Worm (Caenorhabditis elegans) whole organism, late embryonic: ENCODE results near the gene folt-2.

Experiments used
- C08G9.2 ChIP-seq: sonication (generic microtip); optimal IDR thresholded peaks from 2 replicates; lab custom pipeline; 2016; ENCODE audit warnings: mild to moderate bottlenecking, missing genetic modification characterization, moderate library complexity, missing compliant biosample characterization
- C38D4.7 ChIP-seq: fragments of 200-800 bp; sonication (Bioruptor generic); optimal IDR thresholded peaks from 2 replicates; lab custom pipeline; 2018; ENCODE audit warnings: mild to moderate bottlenecking, missing genetic modification characterization, moderate library complexity, missing compliant biosample characterization
- F13H6.1 ChIP-seq: sonication (generic microtip); optimal IDR thresholded peaks from 2 replicates; lab custom pipeline; 2016; ENCODE audit warnings: missing genetic modification characterization, missing compliant biosample characterization
- T23F11.4 ChIP-seq: fragments of 200-800 bp; sonication (Bioruptor generic); optimal IDR thresholded peaks from 2 replicates; lab custom pipeline; 2018; ENCODE audit warnings: mild to moderate bottlenecking, missing genetic modification characterization, missing compliant biosample characterization
- Y22D7AL.16 ChIP-seq: sonication (generic microtip); optimal IDR thresholded peaks from 2 replicates; lab custom pipeline; 2016; ENCODE audit warnings: missing genetic modification characterization, missing compliant biosample characterization
- ahr-1 ChIP-seq: sonication (generic microtip); optimal IDR thresholded peaks from 2 replicates; lab custom pipeline; 2016; ENCODE audit warnings: missing genetic modification characterization, missing compliant biosample characterization
- ceh-2 ChIP-seq: sonication (generic microtip); optimal IDR thresholded peaks from 2 replicates; lab custom pipeline; 2016; ENCODE audit warnings: missing genotype, missing genetic modification characterization, missing compliant biosample characterization
- ceh-22 ChIP-seq: sonication (generic microtip); optimal IDR thresholded peaks from 2 replicates; lab custom pipeline; 2017; ENCODE audit warnings: missing biosample characterization, missing genetic modification characterization
- ceh-48 ChIP-seq: sonication (generic microtip); optimal IDR thresholded peaks from 2 replicates; lab custom pipeline; 2016; ENCODE audit warnings: missing genetic modification characterization, inconsistent platforms, missing compliant biosample characterization
- ceh-9 ChIP-seq: sonication (generic microtip); optimal IDR thresholded peaks from 2 replicates; lab custom pipeline; 2016; ENCODE audit warnings: mild to moderate bottlenecking, missing genetic modification characterization, inconsistent platforms, missing compliant biosample characterization
- che-1 ChIP-seq: sonication (generic microtip); optimal IDR thresholded peaks from 2 replicates; lab custom pipeline; 2016; ENCODE audit warnings: mild to moderate bottlenecking, missing genetic modification characterization, missing compliant biosample characterization
- elt-4 ChIP-seq: sonication (generic microtip); optimal IDR thresholded peaks from 2 replicates; lab custom pipeline; 2016; ENCODE audit warnings: missing genetic modification characterization, missing compliant biosample characterization
- eyg-1 ChIP-seq: sonication (generic microtip); optimal IDR thresholded peaks from 2 replicates; lab custom pipeline; 2016; ENCODE audit warnings: missing genotype, missing genetic modification characterization, missing compliant biosample characterization
- fax-1 ChIP-seq: sonication (generic microtip); optimal IDR thresholded peaks from 2 replicates; lab custom pipeline; 2016; ENCODE audit warnings: missing genotype, missing genetic modification characterization, missing compliant biosample characterization
- fkh-6 ChIP-seq: sonication (generic microtip); optimal IDR thresholded peaks from 2 replicates; lab custom pipeline; 2016; ENCODE audit warnings: missing genetic modification characterization, missing compliant biosample characterization
- gmeb-2 ChIP-seq: sonication (generic microtip); optimal IDR thresholded peaks from 2 replicates; lab custom pipeline; 2016; ENCODE audit warnings: missing genetic modification characterization, inconsistent platforms, missing compliant biosample characterization
- hlh-15 ChIP-seq: sonication (generic microtip); optimal IDR thresholded peaks from 2 replicates; lab custom pipeline; 2016; ENCODE audit warnings: missing genetic modification characterization, missing compliant biosample characterization
- hlh-30 ChIP-seq: sonication (generic microtip); optimal IDR thresholded peaks from 2 replicates; lab custom pipeline; 2017; ENCODE audit warnings: antibody characterized with exemption, missing genetic modification characterization, missing compliant biosample characterization; ENCODE audit not compliant: insufficient read depth
- lim-6 ChIP-seq: sonication (generic microtip); optimal IDR thresholded peaks from 2 replicates; lab custom pipeline; 2016; ENCODE audit warnings: missing genetic modification characterization, missing compliant biosample characterization
- lin-11 ChIP-seq: fragments of 200-800 bp; sonication (Bioruptor generic); optimal IDR thresholded peaks from 2 replicates; lab custom pipeline; 2018; ENCODE audit warnings: mild to moderate bottlenecking, missing genetic modification characterization, missing compliant biosample characterization
- mec-3 ChIP-seq: sonication (generic microtip); optimal IDR thresholded peaks from 2 replicates; lab custom pipeline; 2016; ENCODE audit warnings: borderline replicate concordance, missing genetic modification characterization, missing compliant biosample characterization
- nfya-1 ChIP-seq: sonication (generic microtip); optimal IDR thresholded peaks from 2 replicates; lab custom pipeline; 2017; ENCODE audit warnings: missing genetic modification characterization, mild to moderate bottlenecking, missing compliant biosample characterization, antibody characterized with exemption, moderate library complexity
- nhr-11 ChIP-seq: fragments of 150-350 bp; optimal IDR thresholded peaks from 2 replicates; lab custom pipeline; 2014; ENCODE audit warnings: missing biosample characterization, missing genetic modification characterization
- nhr-232 ChIP-seq: sonication (generic microtip); optimal IDR thresholded peaks from 2 replicates; lab custom pipeline; 2016; ENCODE audit warnings: missing genetic modification characterization, missing compliant biosample characterization
- pax-1 ChIP-seq: fragments of 150-350 bp; optimal IDR thresholded peaks from 2 replicates; lab custom pipeline; 2014; ENCODE audit warnings: missing biosample characterization, missing genetic modification characterization
- pqm-1 ChIP-seq: sonication (generic microtip); optimal IDR thresholded peaks from 2 replicates; lab custom pipeline; 2016; ENCODE audit warnings: missing genetic modification characterization, missing compliant biosample characterization
- pros-1 ChIP-seq: fragments of 150-350 bp; optimal IDR thresholded peaks from 2 replicates; lab custom pipeline; 2014; ENCODE audit warnings: missing biosample characterization, missing genetic modification reagents, missing genetic modification characterization
- ref-2 ChIP-seq: sonication (generic microtip); optimal IDR thresholded peaks from 2 replicates; lab custom pipeline; 2016; ENCODE audit warnings: missing genetic modification characterization, missing compliant biosample characterization
- sdc-2 ChIP-seq: sonication (generic microtip); optimal IDR thresholded peaks from 2 replicates; lab custom pipeline; 2016; ENCODE audit warnings: missing genotype, missing genetic modification characterization, missing compliant biosample characterization
- sox-2 ChIP-seq: fragments of 200-800 bp; sonication (Bioruptor generic); IDR thresholded peaks from 2 replicates; pipeline ENCODE4 v1.3.6; 2022; ENCODE audit warnings: missing genetic modification reagents, missing genetic modification characterization, missing compliant biosample characterization
- sox-4 ChIP-seq: sonication (generic microtip); optimal IDR thresholded peaks from 2 replicates; lab custom pipeline; 2017; ENCODE audit warnings: mild to moderate bottlenecking, missing genetic modification characterization, inconsistent platforms, missing compliant biosample characterization
- tbx-2 ChIP-seq: sonication (generic microtip); optimal IDR thresholded peaks from 2 replicates; lab custom pipeline; 2016; ENCODE audit warnings: missing genetic modification characterization, missing compliant biosample characterization
- tbx-7 ChIP-seq: sonication (generic microtip); optimal IDR thresholded peaks from 2 replicates; lab custom pipeline; 2016; ENCODE audit warnings: missing genotype, missing genetic modification characterization, missing compliant biosample characterization
- unc-3 ChIP-seq, 2 experiments: fragments of 200-800 bp in 1 of 2; sonication (Bioruptor generic) in 1 of 2; sonication (generic microtip) in 1 of 2; conservative IDR thresholded peaks in 1 of 2; optimal IDR thresholded peaks in 1 of 2; 2 replicates each; pipeline versions ENCODE4 v1.3.6 to Lab custom; 2016 to 2022; ENCODE audit warnings: missing compliant biosample characterization in 2 of 2, missing genetic modification characterization in 2 of 2, missing genetic modification reagents in 1 of 2
- unc-42 ChIP-seq: sonication (generic microtip); optimal IDR thresholded peaks from 2 replicates; lab custom pipeline; 2016; ENCODE audit warnings: missing genotype, missing genetic modification characterization, missing compliant biosample characterization
- unc-86 ChIP-seq: sonication (generic microtip); optimal IDR thresholded peaks from 2 replicates; lab custom pipeline; 2016; ENCODE audit warnings: missing genetic modification characterization, missing compliant biosample characterization

Gene folt-2

DNA sequence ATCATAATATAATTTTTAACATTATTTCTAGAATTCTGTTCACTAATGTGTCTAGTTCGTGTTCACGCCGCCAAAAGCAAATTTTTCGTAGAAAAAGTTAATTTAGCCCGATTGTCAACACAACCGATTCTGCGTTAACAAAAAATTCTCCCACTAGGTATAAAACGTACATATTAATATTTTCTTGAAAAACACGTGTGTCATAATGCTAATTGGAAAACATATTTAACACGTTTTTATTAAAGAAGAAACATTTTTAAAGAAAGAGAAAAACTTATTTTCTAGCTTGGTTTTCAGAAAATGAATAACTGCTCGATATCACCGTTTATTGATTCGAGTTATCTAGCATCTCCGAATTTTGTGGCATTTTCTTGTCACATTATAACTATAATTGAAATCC lies 5.3 kb downstream of the folt-2 start, which contains the start of gene srh-243:
Gene srh-243, plus strand, starts transcription at position 301 of the 400 bp plus-strand sequence.
- no peak for TF ChIP-seq sox-2 (GFP tag; lab: Robert Waterston, UW)
- no peak for TF ChIP-seq fax-1
- TF ChIP-seq, all 69 proteins: peak for 0

- no peak for TF ChIP-seq F13H6.1 (tag; lab: Kevin White, UChicago)
- no peak for TF ChIP-seq sox-4 (tag; lab: Kevin White, UChicago)
- TF ChIP-seq Y22D7AL.16 (tag; lab: Kevin White, UChicago): no peak
- no peak for TF ChIP-seq hlh-30 (tag; lab: Kevin White, UChicago)
- TF ChIP-seq T23F11.4 (GFP tag; lab: Kevin White, UChicago): no peak
- no peak for TF ChIP-seq pros-1 (tag; lab: Kevin White, UChicago)
- TF ChIP-seq ceh-22 (tag; lab: Kevin White, UChicago): no peak
- no peak for TF ChIP-seq unc-42 (tag; lab: Kevin White, UChicago)
- TF ChIP-seq, all 69 proteins: peak for 0
These were observed 5.9 kb downstream of the folt-2 start, which contains the start of gene srh-241 for ce11 chrV:2869503-2869902. Gene srh-241, minus strand, starts transcription at chrV:2869603.

ce11 chrV:2864899-2865298 lies 10.5 kb downstream of the folt-2 start, which contains the start of gene srh-240:
Gene srh-240, plus strand, starts transcription at chrV:2865199.
- TF ChIP-seq unc-3 (GFP tag; conservative IDR thresholded peaks at IDR 0.05; lab: Robert Waterston, UW) (no peak), unc-3 (tag; optimal IDR thresholded peaks at IDR 0.05; lab: Kevin White, UChicago) (no peak), ceh-22 (tag; lab: Kevin White, UChicago) (no peak), unc-42 (tag; lab: Kevin White, UChicago) (no peak), tbx-7 (no peak), elt-4 (no peak), ahr-1 (tag; lab: Kevin White, UChicago) (no peak), ceh-48 (no peak), hlh-15 (tag; lab: Kevin White, UChicago) (no peak), fkh-6 (tag; lab: Kevin White, UChicago) (no peak), T23F11.4 (GFP tag; lab: Kevin White, UChicago) (no peak), nfya-1 (no peak), mec-3 (no peak), ref-2 (tag; lab: Kevin White, UChicago) (no peak), ceh-2 (tag; lab: Kevin White, UChicago) (no peak), che-1 (tag; lab: Kevin White, UChicago) (no peak)

DNA sequence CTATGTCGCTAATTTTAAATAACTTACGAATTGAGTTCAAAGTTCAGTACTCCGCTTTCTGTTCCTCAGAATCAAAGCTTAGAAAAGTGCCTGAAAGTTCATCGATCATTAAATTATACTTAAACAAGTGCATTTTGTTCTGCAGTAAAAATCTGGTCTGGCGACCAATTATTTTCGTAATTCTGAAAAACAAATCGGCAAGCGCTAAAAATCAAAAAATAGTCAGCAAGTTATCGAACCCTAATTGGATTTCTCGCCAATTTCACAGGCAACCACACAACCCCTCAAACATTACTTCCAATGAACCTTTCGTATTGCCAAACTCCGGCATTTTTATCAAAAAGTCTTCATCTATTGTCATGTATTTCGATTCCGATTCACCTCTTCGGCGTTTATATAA lies 12.4 kb downstream of the folt-2 start, which contains the start of gene srh-272:
Gene srh-272, plus strand, starts transcription at position 301 of the 400 bp plus-strand sequence.
- TF ChIP-seq T23F11.4 (GFP tag; lab: Kevin White, UChicago): no peak
- TF ChIP-seq eyg-1: no peak
- TF ChIP-seq fax-1: no peak
- TF ChIP-seq C08G9.2 (tag; lab: Kevin White, UChicago): no peak
- no peak for TF ChIP-seq lim-6 (tag; lab: Kevin White, UChicago)
- no peak for TF ChIP-seq che-1 (tag; lab: Kevin White, UChicago)
- TF ChIP-seq nhr-11 (tag; lab: Kevin White, UChicago): no peak
- TF ChIP-seq nhr-232 (tag; lab: Kevin White, UChicago): no peak
- no peak for TF ChIP-seq nfya-1
- no peak for TF ChIP-seq C38D4.7 (GFP tag; lab: Kevin White, UChicago)
- TF ChIP-seq gmeb-2 (tag; lab: Kevin White, UChicago): no peak
- no peak for TF ChIP-seq unc-86
- TF ChIP-seq pqm-1 (tag; lab: Kevin White, UChicago): no peak
- TF ChIP-seq tbx-2 (tag; lab: Kevin White, UChicago): no peak
- no peak for TF ChIP-seq sdc-2
- no peak for TF ChIP-seq ceh-9 (tag; lab: Kevin White, UChicago)
- TF ChIP-seq pax-1 (tag; lab: Kevin White, UChicago): no peak
- no peak for TF ChIP-seq lin-11 (tag; lab: Kevin White, UChicago)
- TF ChIP-seq ref-2 (tag; lab: Kevin White, UChicago): no peak
